Fruit fly (Drosophila melanogaster) whole organism, embryonic: ENCODE results near the gene Rai1.

Source experiments
- BEAF-32 ChIP-seq: fragments of 200-800 bp; sonication (Bioruptor generic); optimal IDR thresholded peaks from 3 replicates; lab custom pipeline; 2017; ENCODE audit warnings: missing biosample characterization, missing genetic modification characterization, mild to moderate bottlenecking, moderate library complexity, missing genetic modification reagents
- Blimp-1 ChIP-seq: fragments of 200-800 bp; sonication (Bioruptor generic); optimal IDR thresholded peaks from 3 replicates; lab custom pipeline; 2018; ENCODE audit warnings: missing biosample characterization, missing genetic modification characterization, mild to moderate bottlenecking, moderate library complexity, missing genetic modification reagents
- CG11093 ChIP-seq: fragments of 200-800 bp; sonication (Bioruptor generic); IDR thresholded peaks from 3 replicates; pipeline ENCODE4 v1.3.6; 2022; ENCODE audit warnings: missing biosample characterization, missing genetic modification characterization
- CG11398 ChIP-seq: fragments of 200-800 bp; sonication (Bioruptor generic); optimal IDR thresholded peaks from 2 replicates; lab custom pipeline; 2016; ENCODE audit warnings: missing biosample characterization, missing genetic modification characterization
- CG11504 ChIP-seq: fragments of 200-800 bp; sonication (Bioruptor generic); optimal IDR thresholded peaks from 3 replicates; lab custom pipeline; 2019; ENCODE audit warnings: missing biosample characterization, mild to moderate bottlenecking, missing genetic modification characterization, moderate library complexity
- CG11696 ChIP-seq: fragments of 200-800 bp; sonication (Bioruptor generic); IDR thresholded peaks from 2 replicates; pipeline ENCODE4 v1.3.6; 2022; ENCODE audit warnings: missing biosample characterization, missing genetic modification characterization
- CG15514 ChIP-seq: fragments of 200-800 bp; sonication (Bioruptor generic); optimal IDR thresholded peaks from 3 replicates; lab custom pipeline; 2017; ENCODE audit warnings: missing biosample characterization, missing genetic modification characterization, mild to moderate bottlenecking, moderate library complexity, missing genetic modification reagents
- CG17359 ChIP-seq: fragments of 200-800 bp; sonication (Bioruptor generic); optimal IDR thresholded peaks from 3 replicates; lab custom pipeline; 2018; ENCODE audit warnings: missing biosample characterization, mild to moderate bottlenecking, missing genetic modification characterization, moderate library complexity
- CG17612 ChIP-seq: fragments of 200-800 bp; sonication (Bioruptor generic); IDR thresholded peaks from 2 replicates; pipeline ENCODE4 v1.3.6; 2022; ENCODE audit warnings: missing biosample characterization, missing genetic modification characterization
- CG2199 ChIP-seq: fragments of 200-800 bp; sonication (Bioruptor generic); IDR thresholded peaks from 3 replicates; pipeline ENCODE4 v1.3.6; 2022; ENCODE audit warnings: missing biosample characterization, missing genetic modification characterization
- CG2712 ChIP-seq: fragments of 200-800 bp; optimal IDR thresholded peaks from 3 replicates; lab custom pipeline; 2019; ENCODE audit warnings: missing biosample characterization, mild to moderate bottlenecking, missing genetic modification characterization, moderate library complexity
- CG32532 ChIP-seq: fragments of 200-800 bp; sonication (Bioruptor generic); IDR thresholded peaks from 2 replicates; pipeline ENCODE4 v1.3.6; 2022; ENCODE audit warnings: missing biosample characterization, missing genetic modification characterization
- CG8290 ChIP-seq, 3 experiments: fragments of 200-800 bp; sonication (Bioruptor generic); optimal IDR thresholded peaks; 2 replicates each; lab custom pipeline; 2016 to 2019; ENCODE audit warnings: missing biosample characterization in 3 of 3, missing genetic modification characterization in 3 of 3, mild to moderate bottlenecking in 2 of 3, moderate library complexity in 1 of 3
- CTCF ChIP-seq: fragments of 200-800 bp; sonication (Bioruptor generic); optimal IDR thresholded peaks from 2 replicates; lab custom pipeline; 2017; ENCODE audit warnings: missing biosample characterization, mild to moderate bottlenecking, missing genetic modification characterization, moderate library complexity
- D19A ChIP-seq: fragments of 200-800 bp; optimal IDR thresholded peaks from 3 replicates; lab custom pipeline; 2019; ENCODE audit warnings: missing biosample characterization, mild to moderate bottlenecking, missing genetic modification characterization, moderate library complexity
- Drgx ChIP-seq: fragments of 200-800 bp; sonication (Bioruptor generic); IDR thresholded peaks from 2 replicates; pipeline ENCODE4 v1.3.6; 2022; ENCODE audit warnings: missing biosample characterization, missing genetic modification characterization
- Ets65A ChIP-seq: fragments of 200-800 bp; sonication (Bioruptor generic); peaks from one replicate; lab custom pipeline; 2016; ENCODE audit warnings: missing biosample characterization, missing genetic modification characterization
- Ets97D ChIP-seq: fragments of 200-800 bp; sonication (Bioruptor generic); optimal IDR thresholded peaks from 3 replicates; lab custom pipeline; 2016; ENCODE audit warnings: missing biosample characterization, missing genetic modification characterization
- Fer1 ChIP-seq: fragments of 200-800 bp; sonication (Bioruptor generic); optimal IDR thresholded peaks from 2 replicates; lab custom pipeline; 2017; ENCODE audit warnings: missing biosample characterization, mild to moderate bottlenecking, missing genetic modification characterization
- Gsc ChIP-seq: fragments of 200-800 bp; sonication (Bioruptor generic); IDR thresholded peaks from 2 replicates; pipeline ENCODE4 v1.3.6; 2022; ENCODE audit warnings: missing biosample characterization, missing genetic modification characterization
- HLH3B ChIP-seq: fragments of 200-800 bp; sonication (Bioruptor generic); IDR thresholded peaks from 2 replicates; pipeline ENCODE4 v1.3.6; 2022; ENCODE audit warnings: missing biosample characterization, missing genetic modification characterization
- HLH54F ChIP-seq: fragments of 200-800 bp; sonication (Bioruptor generic); optimal IDR thresholded peaks from 3 replicates; lab custom pipeline; 2016; ENCODE audit warnings: missing biosample characterization, missing genetic modification characterization
- Oaz ChIP-seq: fragments of 200-800 bp; sonication (Bioruptor generic); IDR thresholded peaks from 2 replicates; pipeline ENCODE4 v1.3.6; 2022; ENCODE audit warnings: missing biosample characterization, missing genetic modification characterization
- Pdp1 ChIP-seq, 2 experiments: fragments of 200-800 bp; sonication (Bioruptor generic); optimal IDR thresholded peaks; 3 replicates each; lab custom pipeline; 2016; ENCODE audit warnings: missing biosample characterization in 2 of 2, missing genetic modification characterization in 2 of 2, mild to moderate bottlenecking in 1 of 2, moderate library complexity in 1 of 2
- Ptx1 ChIP-seq: fragments of 200-800 bp; sonication (Bioruptor generic); IDR thresholded peaks from 2 replicates; pipeline ENCODE4 v1.3.6; 2022; ENCODE audit warnings: missing biosample characterization, missing genetic modification characterization
- TFAM ChIP-seq: fragments of 200-800 bp; sonication (Bioruptor generic); optimal IDR thresholded peaks from 2 replicates; lab custom pipeline; 2017; ENCODE audit warnings: missing biosample characterization, missing genetic modification characterization, inconsistent platforms
- al ChIP-seq: fragments of 200-800 bp; sonication (Bioruptor generic); IDR thresholded peaks from 2 replicates; pipeline ENCODE4 v1.3.6; 2022; ENCODE audit warnings: missing biosample characterization, missing genetic modification characterization
- ase ChIP-seq: fragments of 200-800 bp; sonication (Bioruptor generic); IDR thresholded peaks from 3 replicates; pipeline ENCODE4 v1.3.6; 2022; ENCODE audit warnings: missing biosample characterization, missing genetic modification characterization
- bsh ChIP-seq, 2 experiments: fragments of 200-800 bp; sonication (Bioruptor generic); optimal IDR thresholded peaks; 2 replicates each; lab custom pipeline; 2017 to 2018; ENCODE audit warnings: mild to moderate bottlenecking in 2 of 2, missing biosample characterization in 2 of 2, missing genetic modification characterization in 2 of 2, moderate library complexity in 1 of 2
- btn ChIP-seq: fragments of 200-800 bp; sonication (Bioruptor generic); optimal IDR thresholded peaks from 2 replicates; lab custom pipeline; 2016; ENCODE audit warnings: missing biosample characterization, missing genetic modification characterization
- crc ChIP-seq: fragments of 200-800 bp; sonication (Bioruptor generic); optimal IDR thresholded peaks from 2 replicates; lab custom pipeline; 2016; ENCODE audit warnings: missing biosample characterization, missing genetic modification characterization
- danr ChIP-seq: fragments of 200-800 bp; sonication (Bioruptor generic); IDR thresholded peaks from 2 replicates; pipeline ENCODE4 v1.3.6; 2022; ENCODE audit warnings: missing biosample characterization, missing genetic modification characterization
- gem ChIP-seq: fragments of 200-800 bp; sonication (Bioruptor generic); optimal IDR thresholded peaks from 2 replicates; lab custom pipeline; 2019; ENCODE audit warnings: missing biosample characterization, mild to moderate bottlenecking, missing genetic modification characterization, moderate library complexity
- gfzf ChIP-seq: fragments of 200-800 bp; sonication (Bioruptor generic); optimal IDR thresholded peaks from 2 replicates; lab custom pipeline; 2016; ENCODE audit warnings: missing biosample characterization, mild to moderate bottlenecking, missing genetic modification characterization, moderate library complexity
- hkb ChIP-seq, 2 experiments: fragments of 200-800 bp in 1 of 2; fragments of >200 bp in 1 of 2; sonication (Bioruptor generic) in 1 of 2; IDR thresholded peaks in 1 of 2; optimal IDR thresholded peaks in 1 of 2; 2 replicates each; pipeline versions ENCODE4 v1.3.6 to Lab custom; 2017 to 2022; ENCODE audit warnings: missing biosample characterization in 1 of 2, missing genetic modification characterization in 1 of 2
- lbe ChIP-seq: fragments of 200-800 bp; sonication (Bioruptor generic); optimal IDR thresholded peaks from 2 replicates; lab custom pipeline; 2016; ENCODE audit warnings: missing biosample characterization, mild to moderate bottlenecking, missing genetic modification characterization
- onecut ChIP-seq: fragments of 200-800 bp; sonication (Bioruptor generic); IDR thresholded peaks from 2 replicates; pipeline ENCODE4 v1.3.6; 2022; ENCODE audit warnings: missing biosample characterization, missing genetic modification characterization
- pfk ChIP-seq: fragments of 200-800 bp; sonication (Bioruptor generic); optimal IDR thresholded peaks from 2 replicates; lab custom pipeline; 2018; ENCODE audit warnings: missing biosample characterization, mild to moderate bottlenecking, missing genetic modification characterization, moderate library complexity
- pita ChIP-seq: fragments of 200-800 bp; sonication (Bioruptor generic); optimal IDR thresholded peaks from 2 replicates; lab custom pipeline; 2017; ENCODE audit warnings: missing biosample characterization, mild to moderate bottlenecking, missing genetic modification characterization
- rib ChIP-seq: fragments of 200-800 bp; sonication (Bioruptor generic); IDR thresholded peaks from 2 replicates; pipeline ENCODE4 v1.3.6; 2022; ENCODE audit warnings: missing biosample characterization, missing genetic modification characterization
- row ChIP-seq: fragments of 200-800 bp; sonication (Bioruptor generic); IDR thresholded peaks from 3 replicates; pipeline ENCODE4 v1.3.6; 2022; ENCODE audit warnings: missing biosample characterization, missing genetic modification characterization
- sd ChIP-seq: fragments of 200-800 bp; sonication (Bioruptor generic); optimal IDR thresholded peaks from 3 replicates; lab custom pipeline; 2018; ENCODE audit warnings: missing biosample characterization, mild to moderate bottlenecking, missing genetic modification characterization, moderate library complexity
- sens ChIP-seq: fragments of 200-800 bp; sonication (Bioruptor generic); peaks from one replicate; lab custom pipeline; 2016; ENCODE audit warnings: missing biosample characterization, missing genetic modification characterization
- sens-2 ChIP-seq: fragments of 200-800 bp; sonication (Bioruptor generic); IDR thresholded peaks from 2 replicates; pipeline ENCODE4 v1.3.6; 2022; ENCODE audit warnings: missing biosample characterization, missing genetic modification characterization
- wek ChIP-seq: fragments of 200-800 bp; sonication (Bioruptor generic); optimal IDR thresholded peaks from 3 replicates; lab custom pipeline; 2018; ENCODE audit warnings: missing biosample characterization, mild to moderate bottlenecking, missing genetic modification characterization, moderate library complexity

Rai1 gene

dm6 chrX:16764955-16765354 lies 38.2 kb downstream of the Rai1 start (continued):
- peak; percentile 15 for TF ChIP-seq CG2712 (tag; lab: Kevin White, UChicago)
- TF ChIP-seq TFAM (GFP tag; lab: Kevin White, UChicago): no peak
- no peak for TF ChIP-seq bsh (GFP tag; optimal IDR thresholded peaks at IDR 0.05; lab: Kevin White, UChicago)
- TF ChIP-seq row (GFP tag; lab: Robert Waterston, UW): 0 out of 3 replicates have a peak, but pooled peaks have one; percentile 14
- peak; percentile 14 for TF ChIP-seq CG11504 (tag; lab: Kevin White, UChicago)
- peak; percentile 12 for TF ChIP-seq gem (tag; lab: Kevin White, UChicago)
- peak; percentile 60 for TF ChIP-seq Ets65A (GFP tag; lab: Kevin White, UChicago)

dm6 chrX:16761531-16761930 lies 41.6 kb downstream of the Rai1 start:
- TF ChIP-seq Drgx (peak; percentile 61), sens-2 (GFP tag; lab: Robert Waterston, UW) (no peak), hkb (optimal IDR thresholded peaks at IDR 0.05; lab: Kevin White, UChicago) (no peak), hkb (GFP tag; IDR thresholded peaks at IDR 0.05; lab: Robert Waterston, UW) (no peak), Ptx1 (peak; percentile 12; the same call in 1 of the 2 replicates), lbe (GFP tag; lab: Kevin White, UChicago) (peak; percentile 43), rib (GFP tag; lab: Robert Waterston, UW) (no peak), sens (GFP tag; lab: Kevin White, UChicago) (peak; percentile 34), Fer1 (GFP tag; lab: Kevin White, UChicago) (no peak), D19A (peak; percentile 63), row (GFP tag; lab: Robert Waterston, UW) (0 out of 3 replicates have a peak, but pooled peaks have one; percentile 11), ase (GFP tag; lab: Robert Waterston, UW) (0 out of 3 replicates have a peak, but pooled peaks have one; percentile 17)

dm6 chrX:16760542-16760941 lies 42.6 kb downstream of the Rai1 start:
- TF ChIP-seq CG11696 (GFP tag; lab: Robert Waterston, UW): no peak
- no peak for TF ChIP-seq CG11093 (GFP tag; lab: Robert Waterston, UW)
- no peak for TF ChIP-seq onecut (GFP tag; lab: Robert Waterston, UW)
- TF ChIP-seq CG17359 (tag; lab: Kevin White, UChicago): no peak
- TF ChIP-seq CG32532: no peak
- peak; percentile 73 for TF ChIP-seq D19A
- TF ChIP-seq btn (GFP tag; lab: Kevin White, UChicago): no peak

- TF ChIP-seq CG17612 (GFP tag; lab: Robert Waterston, UW) (peak; percentile 86), Blimp-1 (GFP tag; lab: Kevin White, UChicago) (peak; percentile 9), HLH54F (no peak), CG8290 (GFP tag; optimal IDR thresholded peaks at IDR 0.05; lab: Kevin White, UChicago) (peak; percentile 59), CG8290 (tag; optimal IDR thresholded peaks at IDR 0.05; lab: Kevin White, UChicago) (no peak), Oaz (GFP tag; lab: Robert Waterston, UW) (no peak), row (GFP tag; lab: Robert Waterston, UW) (peak; percentile 20; the same call in 1 of the 3 replicates), Gsc (no peak), Pdp1 (GFP tag; optimal IDR thresholded peaks at IDR 0.05; lab: Kevin White, UChicago) (peak in 1 of 2 experiments; percentile 33)
These were observed 45.5 kb downstream of the Rai1 start for dm6 chrX:16757645-16758044.

- TF ChIP-seq pfk (GFP tag; lab: Kevin White, UChicago) (no peak), sd (tag; lab: Kevin White, UChicago) (no peak), pita (GFP tag; lab: Kevin White, UChicago) (peak; percentile 39), al (GFP tag; lab: Robert Waterston, UW) (no peak), gfzf (GFP tag; lab: Kevin White, UChicago) (no peak), CG11398 (no peak), CTCF (GFP tag; lab: Kevin White, UChicago) (peak; percentile 60), CG15514 (GFP tag; lab: Kevin White, UChicago) (no peak), crc (no peak), BEAF-32 (peak; percentile 5), danr (no peak), CG2199 (GFP tag; lab: Robert Waterston, UW) (no peak), wek (GFP tag; lab: Kevin White, UChicago) (peak; percentile 74), HLH3B (GFP tag; lab: Robert Waterston, UW) (no peak), Ets97D (GFP tag; lab: Kevin White, UChicago) (peak; percentile 20)
These were observed 50.1 kb downstream of the Rai1 start for dm6 chrX:16753066-16753465.
